Fruit fly (Drosophila melanogaster) whole organism: ENCODE results near the gene bib.

Experiments used
- Dll ChIP-seq: fragments of >200 bp; optimal IDR thresholded peaks from 2 replicates; lab custom pipeline; 2017
- EcR ChIP-seq, 2 experiments: fragments of >200 bp; optimal IDR thresholded peaks; 2 replicates each; lab custom pipeline; 2017; ENCODE audit warnings: missing biosample characterization in 2 of 2, missing genetic modification characterization in 2 of 2, missing genetic modification reagents in 2 of 2
- psq ChIP-seq: fragments of >200 bp; optimal IDR thresholded peaks from 2 replicates; lab custom pipeline; 2017

- TF ChIP-seq psq (lab: Kevin White, UChicago) (no peak), Dll (lab: Kevin White, UChicago) (no peak), EcR (GFP tag; optimal IDR thresholded peaks at IDR 0.05; lab: Kevin White, UChicago) (no peak)
These were observed 4.0 kb downstream of the bib start for dm6 chr2L:9988201-9988990.
